Worm (Caenorhabditis elegans): ENCODE measurements around the gene npp-9.

DNA sequence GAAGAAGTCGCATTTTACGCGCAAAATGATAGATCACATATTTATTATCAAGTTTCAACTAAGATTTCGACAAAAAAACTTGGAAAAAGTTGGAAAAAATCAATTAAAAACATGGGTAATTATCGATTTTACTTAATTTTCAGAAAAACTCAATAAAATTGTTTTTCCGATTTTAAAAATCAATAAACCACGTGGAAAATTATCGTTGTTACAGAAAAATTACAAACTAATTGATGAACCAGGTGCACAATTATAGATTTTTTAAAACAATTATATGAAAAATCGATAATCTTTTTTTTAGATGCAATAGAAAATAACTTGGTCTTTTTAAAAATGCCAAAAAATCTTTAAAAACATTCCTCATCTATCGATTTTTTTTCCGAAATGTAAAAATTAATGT, 26.4 kb upstream of the npp-9 start:
- no peak for TF ChIP-seq nhr-6 (tag; optimal IDR thresholded peaks at IDR 0.05)
- no peak for TF ChIP-seq nhr-77 (tag; optimal IDR thresholded peaks at IDR 0.05)
- TF ChIP-seq ceh-82 (tag; optimal IDR thresholded peaks at IDR 0.05) = no peak
- no peak for TF ChIP-seq unc-62 (GFP tag; optimal IDR thresholded peaks at IDR 0.05)
